Worm (Caenorhabditis elegans) whole organism, L1 larva: Measurements from ENCODE around the gene nhr-4.

ENCODE experiments used
- C16A3.4 ChIP-seq: fragments of 150-350 bp; optimal IDR thresholded peaks from 2 replicates; lab custom pipeline; 2014; ENCODE audit warnings: missing biosample characterization, missing genetic modification characterization
- F16B12.6 ChIP-seq: fragments of 150-350 bp; optimal IDR thresholded peaks from 2 replicates; lab custom pipeline; 2014; ENCODE audit warnings: missing biosample characterization, missing genetic modification characterization
- aha-1 ChIP-seq: fragments of 150-350 bp; optimal IDR thresholded peaks from 2 replicates; lab custom pipeline; 2014; ENCODE audit warnings: missing biosample characterization, missing genetic modification characterization
- alr-1 ChIP-seq: fragments of 200-800 bp; sonication (Bioruptor generic); optimal IDR thresholded peaks from 2 replicates; lab custom pipeline; 2018; ENCODE audit warnings: borderline replicate concordance, mild to moderate bottlenecking, missing genetic modification characterization, missing compliant biosample characterization
- ceh-8 ChIP-seq: fragments of 200-800 bp; sonication (Bioruptor generic); optimal IDR thresholded peaks from 2 replicates; lab custom pipeline; 2018; ENCODE audit warnings: mild to moderate bottlenecking, missing genetic modification characterization, moderate library complexity, missing compliant biosample characterization
- ceh-82 ChIP-seq, 3 experiments: fragments of 150-350 bp in 1 of 3; sonication (generic microtip) in 2 of 3; optimal IDR thresholded peaks; 2 replicates each; lab custom pipeline; 2014 to 2017; ENCODE audit warnings: missing biosample characterization in 3 of 3, missing genetic modification characterization in 3 of 3
- ceh-88 ChIP-seq: fragments of 200-800 bp; sonication (Bioruptor generic); IDR thresholded peaks from 2 replicates; pipeline ENCODE4 v1.3.6; 2022; ENCODE audit warnings: missing genetic modification characterization, missing compliant biosample characterization
- efl-1 ChIP-seq, 4 experiments: fragments of 150-350 bp; optimal IDR thresholded peaks in 3 of 4; peaks in 1 of 4; 1 replicate in 1 of 4; 2 replicates in 3 of 4; lab custom pipeline; 2014; ENCODE audit warnings: missing biosample characterization in 2 of 4, missing genetic modification characterization in 2 of 4, missing genetic modification reagents in 2 of 4
- egl-13 ChIP-seq: sonication (generic microtip); optimal IDR thresholded peaks from 2 replicates; lab custom pipeline; 2016; ENCODE audit warnings: missing genotype, missing genetic modification reagents, missing genetic modification characterization, missing compliant biosample characterization
- egl-27 ChIP-seq, 2 experiments: fragments of 150-350 bp in 1 of 2; sonication (generic microtip); optimal IDR thresholded peaks; 3 replicates each; lab custom pipeline; 2017 to 2018; ENCODE audit warnings: missing biosample characterization in 2 of 2, missing genetic modification characterization in 2 of 2, missing genetic modification reagents in 2 of 2
- elt-2 ChIP-seq: sonication (generic microtip); optimal IDR thresholded peaks from 2 replicates; lab custom pipeline; 2016; ENCODE audit warnings: missing genetic modification characterization, mild to moderate bottlenecking, inconsistent platforms, missing compliant biosample characterization, missing genetic modification reagents
- elt-3 ChIP-seq, 6 experiments: fragments of 150-350 bp in 1 of 6; sonication (generic microtip); optimal IDR thresholded peaks; 2 replicates each; lab custom pipeline; 2017 to 2018; ENCODE audit warnings: missing biosample characterization in 6 of 6, missing genetic modification characterization in 6 of 6, inconsistent platforms in 1 of 6
- fkh-8 ChIP-seq: sonication (generic microtip); optimal IDR thresholded peaks from 2 replicates; lab custom pipeline; 2016; ENCODE audit warnings: mild to moderate bottlenecking, missing genetic modification characterization, missing compliant biosample characterization
- hlh-17 ChIP-seq: fragments of 200-800 bp; sonication (Bioruptor generic); optimal IDR thresholded peaks from 2 replicates; lab custom pipeline; 2018; ENCODE audit warnings: missing genetic modification characterization, mild to moderate bottlenecking, missing compliant biosample characterization, moderate library complexity, borderline replicate concordance
- lin-13 ChIP-seq: fragments of 150-350 bp; optimal IDR thresholded peaks from 2 replicates; lab custom pipeline; 2014; ENCODE audit warnings: missing biosample characterization, missing genetic modification reagents, missing genetic modification characterization
- mab-9 ChIP-seq: fragments of 200-800 bp; sonication (Bioruptor generic); IDR thresholded peaks from 2 replicates; pipeline ENCODE4 v1.3.6; 2022; ENCODE audit warnings: missing genetic modification reagents, missing genetic modification characterization, missing compliant biosample characterization
- mdl-1 ChIP-seq, 2 experiments: fragments of 150-350 bp; optimal IDR thresholded peaks; 2 replicates each; lab custom pipeline; 2014 to 2017; ENCODE audit warnings: missing biosample characterization in 2 of 2, missing genetic modification characterization in 2 of 2, inconsistent platforms in 1 of 2
- mef-2 ChIP-seq: fragments of 150-350 bp; optimal IDR thresholded peaks from 2 replicates; lab custom pipeline; 2014; ENCODE audit warnings: missing biosample characterization, missing genetic modification characterization
- mep-1 ChIP-seq: fragments of 150-350 bp; optimal IDR thresholded peaks from 2 replicates; lab custom pipeline; 2014; ENCODE audit warnings: missing biosample characterization, missing genetic modification characterization
- nhr-20 ChIP-seq: sonication (generic microtip); optimal IDR thresholded peaks from 2 replicates; lab custom pipeline; 2016; ENCODE audit warnings: mild to moderate bottlenecking, missing genetic modification characterization, missing compliant biosample characterization
- nhr-28 ChIP-seq: fragments of 150-350 bp; optimal IDR thresholded peaks from 2 replicates; lab custom pipeline; 2014; ENCODE audit warnings: missing biosample characterization, missing genetic modification characterization
- nhr-71 ChIP-seq: sonication (generic microtip); optimal IDR thresholded peaks from 2 replicates; lab custom pipeline; 2016; ENCODE audit warnings: mild to moderate bottlenecking, missing genetic modification characterization, moderate library complexity, missing compliant biosample characterization
- nhr-76 ChIP-seq: sonication (generic microtip); optimal IDR thresholded peaks from 2 replicates; lab custom pipeline; 2017; ENCODE audit warnings: missing biosample characterization, missing genetic modification characterization
- nhr-84 ChIP-seq: sonication (generic microtip); optimal IDR thresholded peaks from 2 replicates; lab custom pipeline; 2017; ENCODE audit warnings: missing biosample characterization, missing genetic modification characterization
- nhr-90 ChIP-seq: sonication (generic microtip); optimal IDR thresholded peaks from 2 replicates; lab custom pipeline; 2016; ENCODE audit warnings: mild to moderate bottlenecking, missing genetic modification characterization, missing compliant biosample characterization; ENCODE audit not compliant: poor library complexity
- pag-3 ChIP-seq: sonication (generic microtip); optimal IDR thresholded peaks from 2 replicates; lab custom pipeline; 2017; ENCODE audit warnings: missing genetic modification characterization, mild to moderate bottlenecking, missing compliant biosample characterization, antibody characterized with exemption, borderline replicate concordance; ENCODE audit not compliant: insufficient read depth
- pqm-1 ChIP-seq: sonication (generic microtip); optimal IDR thresholded peaks from 3 replicates; lab custom pipeline; 2017; ENCODE audit warnings: missing biosample characterization, missing genetic modification characterization
- skn-1 ChIP-seq: fragments of 150-350 bp; optimal IDR thresholded peaks from 2 replicates; lab custom pipeline; 2014; ENCODE audit warnings: missing biosample characterization, missing genetic modification characterization
- snpc-4 ChIP-seq: fragments of 150-350 bp; optimal IDR thresholded peaks from 2 replicates; lab custom pipeline; 2014; ENCODE audit warnings: missing biosample characterization, missing genetic modification characterization
- snu-23 ChIP-seq: sonication (generic microtip); optimal IDR thresholded peaks from 2 replicates; lab custom pipeline; 2016; ENCODE audit warnings: missing genetic modification characterization, missing compliant biosample characterization
- sptf-1 ChIP-seq: fragments of 150-350 bp; optimal IDR thresholded peaks from 2 replicates; lab custom pipeline; 2014; ENCODE audit warnings: missing biosample characterization, missing genetic modification characterization
- sup-37 ChIP-seq: fragments of 200-800 bp; sonication (Bioruptor generic); optimal IDR thresholded peaks from 2 replicates; lab custom pipeline; 2018; ENCODE audit warnings: mild to moderate bottlenecking, missing genetic modification characterization, missing compliant biosample characterization
- swsn-7 ChIP-seq: sonication (generic microtip); optimal IDR thresholded peaks from 2 replicates; lab custom pipeline; 2016; ENCODE audit warnings: missing genetic modification characterization, missing compliant biosample characterization
- tbx-2 ChIP-seq: sonication (generic microtip); optimal IDR thresholded peaks from 2 replicates; lab custom pipeline; 2016; ENCODE audit warnings: missing genetic modification characterization, missing compliant biosample characterization
- unc-30 ChIP-seq: sonication (generic microtip); optimal IDR thresholded peaks from 2 replicates; lab custom pipeline; 2017; ENCODE audit warnings: missing biosample characterization, missing genetic modification characterization
- unc-62 ChIP-seq: fragments of 150-350 bp; optimal IDR thresholded peaks from 2 replicates; lab custom pipeline; 2014; ENCODE audit warnings: missing biosample characterization, missing genetic modification reagents, missing genetic modification characterization
- unc-86 ChIP-seq: sonication (generic microtip); optimal IDR thresholded peaks from 2 replicates; lab custom pipeline; 2016; ENCODE audit warnings: missing genetic modification characterization, missing compliant biosample characterization
- zag-1 ChIP-seq: fragments of 150-350 bp; optimal IDR thresholded peaks from 2 replicates; lab custom pipeline; 2014; ENCODE audit warnings: missing biosample characterization, missing genetic modification characterization
- ztf-4 ChIP-seq: fragments of 150-350 bp; optimal IDR thresholded peaks from 2 replicates; lab custom pipeline; 2014; ENCODE audit warnings: missing biosample characterization, missing genetic modification characterization

The nhr-4 gene

DNA sequence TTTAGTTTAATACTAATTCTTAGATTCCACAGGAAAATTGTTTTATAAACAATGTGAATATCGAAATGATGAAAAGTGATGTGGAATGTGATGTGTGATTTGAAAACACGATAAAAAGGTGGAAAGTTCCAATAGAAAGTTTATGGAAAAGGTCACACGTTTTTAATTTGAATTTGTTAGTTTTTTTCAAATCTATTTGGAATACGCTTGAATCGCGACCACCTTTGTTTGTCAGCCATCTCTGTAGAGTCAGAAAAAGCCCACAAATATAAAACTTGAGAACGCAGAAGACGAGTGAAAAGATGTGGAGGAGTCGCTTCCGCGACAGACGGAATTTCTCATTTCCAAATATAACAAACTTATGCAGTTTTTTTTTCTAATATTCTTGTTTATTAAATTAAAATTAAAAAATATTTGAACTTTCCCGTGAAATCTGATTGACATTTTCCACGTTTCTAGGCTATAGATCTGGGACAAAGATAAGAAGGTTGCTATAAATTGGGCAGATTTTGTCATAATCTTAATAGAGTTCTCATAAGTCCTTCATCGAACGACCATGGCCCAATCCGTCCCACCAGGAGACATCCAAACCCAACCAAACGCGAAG, 38.0 kb upstream of the nhr-4 start, which contains the start of the genes kin-24 and msp-56:
TSS of gene kin-24 (minus strand) at position 101 of the 607 bp plus-strand sequence.
TSS of gene msp-56 (plus strand) at position 557 of the 607 bp plus-strand sequence.
- TF ChIP-seq ztf-4 (tag; lab: Kevin White, UChicago) = no peak
- TF ChIP-seq nhr-76 (tag; lab: Kevin White, UChicago) = no peak
- no peak for TF ChIP-seq ceh-82 (tag; optimal IDR thresholded peaks at IDR 0.05; lab: Kevin White, UChicago)
- no peak for TF ChIP-seq unc-62 (GFP tag; lab: Kevin White, UChicago)
- no peak for TF ChIP-seq nhr-28 (tag; lab: Kevin White, UChicago)

DNA sequence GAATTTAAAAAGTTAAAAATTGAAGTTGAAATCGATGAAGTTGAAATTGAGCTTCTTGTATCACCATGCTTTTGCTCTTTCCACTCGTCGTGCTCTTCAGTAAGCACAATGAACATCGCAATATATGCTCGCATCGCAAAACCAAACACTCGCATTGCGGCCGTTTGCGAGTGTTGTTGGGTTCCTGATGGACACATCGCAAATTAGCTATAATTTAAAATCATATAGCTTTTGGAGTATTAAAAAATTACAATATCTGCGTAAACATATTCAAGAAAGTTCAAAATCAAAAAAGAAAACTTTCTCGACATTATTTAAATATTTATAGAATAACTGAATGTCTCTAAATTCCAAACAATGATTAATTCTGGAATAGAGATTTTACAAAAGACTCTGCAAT, 37.1 kb upstream of the nhr-4 start, which contains the start of gene K07F5.17:
TSS of gene K07F5.17 (plus strand) at position 301 of the 400 bp plus-strand sequence.
- no peak for TF ChIP-seq pag-3 (tag; lab: Kevin White, UChicago)
- no peak for TF ChIP-seq egl-13 (tag; lab: Kevin White, UChicago)
- no peak for TF ChIP-seq ceh-88 (GFP tag; lab: Robert Waterston, UW)
- TF ChIP-seq sup-37 (GFP tag; lab: Kevin White, UChicago) = no peak
- TF ChIP-seq fkh-8 (tag; lab: Kevin White, UChicago) = no peak
- TF ChIP-seq skn-1 (tag; lab: Kevin White, UChicago) = no peak
- no peak for TF ChIP-seq snpc-4 (tag; lab: Kevin White, UChicago)
- no peak for TF ChIP-seq elt-2 (tag; lab: Kevin White, UChicago)
- no peak for TF ChIP-seq F16B12.6 (tag; lab: Kevin White, UChicago)
- TF ChIP-seq, all 84 proteins: peak for 0

DNA sequence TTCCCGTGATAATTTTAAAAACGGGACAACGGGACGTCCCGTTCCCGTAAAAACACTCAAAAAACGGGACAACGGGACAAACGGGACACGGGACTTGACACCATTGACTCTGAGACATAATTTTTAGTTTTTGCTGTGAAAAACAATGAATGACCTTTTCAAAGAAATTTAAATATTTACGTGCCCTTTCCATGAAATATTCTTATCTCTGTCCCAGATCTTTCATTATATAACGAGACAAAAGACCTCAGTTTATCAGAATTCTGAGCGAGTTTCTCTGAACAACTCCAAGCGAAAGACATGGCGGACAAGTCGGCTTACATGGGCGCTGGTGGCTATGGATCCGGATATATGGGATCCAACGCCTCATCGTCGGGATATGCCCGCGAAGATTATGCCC, 35.4 kb upstream of the nhr-4 start, which contains the start of gene nspd-2:
TSS of gene nspd-2 (plus strand) at position 301 of the 400 bp plus-strand sequence.
- TF ChIP-seq alr-1 (tag; lab: Kevin White, UChicago) (no peak), hlh-17 (GFP tag; lab: Kevin White, UChicago) (no peak), ztf-4 (tag; lab: Kevin White, UChicago) (no peak), nhr-76 (tag; lab: Kevin White, UChicago) (no peak), mab-9 (no peak), F16B12.6 (tag; lab: Kevin White, UChicago) (no peak), mef-2 (tag; lab: Kevin White, UChicago) (no peak), elt-3 (tag; optimal IDR thresholded peaks at IDR 0.05; lab: Kevin White, UChicago) (no peak), nhr-84 (tag; lab: Kevin White, UChicago) (no peak), pqm-1 (tag; lab: Kevin White, UChicago) (no peak), zag-1 (tag; lab: Kevin White, UChicago) (no peak), snu-23 (GFP tag; lab: Kevin White, UChicago) (no peak), tbx-2 (no peak), aha-1 (tag; lab: Kevin White, UChicago) (no peak), snpc-4 (tag; lab: Kevin White, UChicago) (no peak)

DNA sequence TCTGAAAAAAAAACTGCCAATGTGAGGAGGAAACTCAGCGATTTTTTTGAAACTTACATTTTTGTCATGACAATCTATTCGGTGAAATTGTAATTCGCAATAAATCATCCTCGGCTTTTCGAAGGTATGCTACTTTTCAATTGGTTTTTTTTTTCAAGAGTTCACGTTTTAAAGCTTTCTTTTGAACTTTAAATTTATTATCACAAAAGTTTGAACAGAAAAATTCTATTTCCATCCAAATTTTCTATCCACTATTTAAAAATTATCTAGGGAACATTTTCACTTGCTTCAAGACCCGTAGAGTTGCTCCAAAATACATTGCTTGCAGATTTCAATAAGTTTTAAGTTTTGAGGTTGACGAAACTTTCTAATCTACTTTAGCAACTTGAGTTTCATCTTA, 32.6 kb upstream of the nhr-4 start, which contains the start of gene K07F5.6:
TSS of gene K07F5.6 (minus strand) at position 101 of the 400 bp plus-strand sequence.
- TF ChIP-seq efl-1 (optimal IDR thresholded peaks at IDR 0.05; lab: Kevin White, UChicago) (no peak), efl-1 (GFP tag; optimal IDR thresholded peaks at IDR 0.05 in 1 of 2; lab: Kevin White, UChicago) (peak in 1 of 2 experiments; percentile 64), lin-13 (GFP tag; lab: Kevin White, UChicago) (no peak), mdl-1 (tag; optimal IDR thresholded peaks at IDR 0.05; lab: Kevin White, UChicago) (no peak)

DNA sequence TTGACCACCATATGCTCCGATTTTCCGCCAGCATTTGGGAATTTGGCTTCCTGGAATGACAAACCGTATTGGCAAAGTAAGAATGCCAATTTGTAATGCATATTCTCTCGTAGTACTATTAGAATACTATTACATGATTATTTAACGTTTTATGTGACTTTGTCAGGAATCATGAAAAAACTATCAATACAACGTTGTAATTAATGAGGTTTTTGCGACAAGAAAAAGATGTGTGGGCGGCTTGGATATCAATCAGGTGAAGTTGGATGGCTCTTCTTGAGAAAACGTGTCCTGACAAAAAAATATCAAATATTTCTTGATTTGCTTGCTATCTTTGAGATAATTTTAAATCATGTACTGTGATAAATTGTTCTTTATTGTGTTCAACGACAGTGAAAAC, 31.1 kb upstream of the nhr-4 start, which contains the start of gene K07F5.7:
TSS of gene K07F5.7 (minus strand) at position 101 of the 400 bp plus-strand sequence.
- TF ChIP-seq egl-27 (tag; optimal IDR thresholded peaks at IDR 0.05; lab: Kevin White, UChicago) (no peak), ceh-82 (tag; optimal IDR thresholded peaks at IDR 0.05; lab: Kevin White, UChicago) (no peak), swsn-7 (tag; lab: Kevin White, UChicago) (no peak), egl-13 (tag; lab: Kevin White, UChicago) (no peak), C16A3.4 (no peak), nhr-20 (tag; lab: Kevin White, UChicago) (no peak), ztf-4 (tag; lab: Kevin White, UChicago) (no peak), nhr-71 (tag; lab: Kevin White, UChicago) (no peak), tbx-2 (no peak), ceh-8 (GFP tag; lab: Kevin White, UChicago) (no peak), nhr-90 (no peak), mep-1 (tag; lab: Kevin White, UChicago) (no peak), F16B12.6 (tag; lab: Kevin White, UChicago) (no peak), unc-30 (tag; lab: Kevin White, UChicago) (no peak), hlh-17 (GFP tag; lab: Kevin White, UChicago) (no peak), unc-86 (tag; lab: Kevin White, UChicago) (no peak), sptf-1 (tag; lab: Kevin White, UChicago) (no peak), fkh-8 (tag; lab: Kevin White, UChicago) (no peak), pag-3 (tag; lab: Kevin White, UChicago) (no peak)
